Fruit fly (Drosophila melanogaster) whole organism, wandering third instar larva: ENCODE measurements around the gene eEF1gamma.

Experiments
- CrebA ChIP-seq: fragments of 200-800 bp; sonication (Bioruptor generic); optimal IDR thresholded peaks from 2 replicates; lab custom pipeline; 2016; ENCODE audit warnings: missing biosample characterization, mild to moderate bottlenecking, missing genetic modification characterization, borderline replicate concordance
- Dfd ChIP-seq: fragments of >200 bp; optimal IDR thresholded peaks from 2 replicates; lab custom pipeline; 2017; ENCODE audit warnings: missing biosample characterization, missing genetic modification characterization
- Hr78 ChIP-seq: fragments of >200 bp; optimal IDR thresholded peaks from 2 replicates; lab custom pipeline; 2017; ENCODE audit warnings: missing biosample characterization, missing genetic modification characterization
- Hr83 ChIP-seq: fragments of 200-300 bp; sonication (Bioruptor generic); optimal IDR thresholded peaks from 2 replicates; lab custom pipeline; 2016; ENCODE audit warnings: missing biosample characterization, mild to moderate bottlenecking, missing genetic modification characterization, moderate library complexity; ENCODE audit not compliant: poor library complexity, severe bottlenecking
- Jra ChIP-seq: sonication (Bioruptor generic); optimal IDR thresholded peaks from 2 replicates; lab custom pipeline; 2016; ENCODE audit warnings: missing biosample characterization, missing genetic modification characterization
- br ChIP-seq: fragments of 200-800 bp; sonication (Bioruptor generic); optimal IDR thresholded peaks from 2 replicates; lab custom pipeline; 2016; ENCODE audit warnings: missing biosample characterization, missing genetic modification characterization
- ey ChIP-seq: fragments of 200-800 bp; sonication (Bioruptor generic); optimal IDR thresholded peaks from 2 replicates; lab custom pipeline; 2016; ENCODE audit warnings: missing biosample characterization, missing genetic modification characterization
- h ChIP-seq: fragments of 200-800 bp; sonication (Bioruptor generic); optimal IDR thresholded peaks from 3 replicates; lab custom pipeline; 2016; ENCODE audit warnings: missing biosample characterization, mild to moderate bottlenecking, missing genetic modification characterization
- pan ChIP-seq: fragments of >200 bp; optimal IDR thresholded peaks from 2 replicates; lab custom pipeline; 2017
- psq ChIP-seq: fragments of 200-800 bp; sonication (Bioruptor generic); optimal IDR thresholded peaks from 3 replicates; lab custom pipeline; 2017; ENCODE audit warnings: missing biosample characterization, mild to moderate bottlenecking, missing genetic modification characterization, moderate library complexity
- rgr ChIP-seq: fragments of 200-800 bp; sonication (Bioruptor generic); optimal IDR thresholded peaks from 3 replicates; lab custom pipeline; 2016; ENCODE audit warnings: missing biosample characterization, mild to moderate bottlenecking, missing genetic modification characterization

dm6 chr3R:29269204-29269603 is 49.2 kb downstream of the eEF1gamma start:
- TF ChIP-seq pan: no peak
- TF ChIP-seq h (GFP tag; lab: Kevin White, UChicago): no peak
- TF ChIP-seq Dfd (GFP tag; lab: Kevin White, UChicago): no peak
- no peak for TF ChIP-seq Jra (GFP tag; lab: Kevin White, UChicago)
- TF ChIP-seq Hr78: no peak
- no peak for TF ChIP-seq CrebA (GFP tag; lab: Kevin White, UChicago)
- no peak for TF ChIP-seq br (GFP tag; lab: Kevin White, UChicago)
- no peak for TF ChIP-seq Hr83 (GFP tag; lab: Kevin White, UChicago)
- no peak for TF ChIP-seq ey (GFP tag; lab: Kevin White, UChicago)
- no peak for TF ChIP-seq psq (GFP tag; lab: Kevin White, UChicago)
- no peak for TF ChIP-seq rgr
